Fruit fly (Drosophila melanogaster) whole organism, embryonic: Measurements from ENCODE around the gene GramD1B.

Experiments
- BtbVII ChIP-seq: fragments of 200-800 bp; sonication (Bioruptor generic); optimal IDR thresholded peaks from 3 replicates; lab custom pipeline; 2017; ENCODE audit warnings: missing biosample characterization, mild to moderate bottlenecking, missing genetic modification characterization
- CG10321 ChIP-seq: fragments of 200-800 bp; sonication (Bioruptor generic); IDR thresholded peaks from 2 replicates; pipeline ENCODE4 v1.3.6; 2022; ENCODE audit warnings: missing biosample characterization, missing genetic modification characterization
- CG10462 ChIP-seq: fragments of 200-800 bp; sonication (Bioruptor generic); optimal IDR thresholded peaks from 2 replicates; lab custom pipeline; 2016; ENCODE audit warnings: missing biosample characterization, missing genetic modification characterization
- CG10565 ChIP-seq: fragments of 200-800 bp; sonication (Bioruptor generic); optimal IDR thresholded peaks from 3 replicates; lab custom pipeline; 2016; ENCODE audit warnings: missing biosample characterization, mild to moderate bottlenecking, missing genetic modification characterization
- CG12299 ChIP-seq: fragments of 200-800 bp; sonication (Bioruptor generic); optimal IDR thresholded peaks from 2 replicates; lab custom pipeline; 2018; ENCODE audit warnings: missing biosample characterization, mild to moderate bottlenecking, missing genetic modification characterization
- CG12744 ChIP-seq: fragments of 200-800 bp; sonication (Bioruptor generic); optimal IDR thresholded peaks from 2 replicates; lab custom pipeline; 2016; ENCODE audit warnings: missing biosample characterization, missing genetic modification characterization
- CG15073 ChIP-seq: fragments of 200-800 bp; sonication (Bioruptor generic); optimal IDR thresholded peaks from 2 replicates; lab custom pipeline; 2016; ENCODE audit warnings: missing biosample characterization, missing genetic modification characterization
- CG15269 ChIP-seq: fragments of 200-800 bp; sonication (Bioruptor generic); optimal IDR thresholded peaks from 2 replicates; lab custom pipeline; 2018; ENCODE audit warnings: missing biosample characterization, mild to moderate bottlenecking, missing genetic modification characterization, moderate library complexity
- CG1602 ChIP-seq: fragments of 200-800 bp; sonication (Bioruptor generic); optimal IDR thresholded peaks from 3 replicates; lab custom pipeline; 2016; ENCODE audit warnings: missing biosample characterization, missing genetic modification characterization
- CG1832 ChIP-seq: fragments of 200-800 bp; sonication (Bioruptor generic); optimal IDR thresholded peaks from 2 replicates; lab custom pipeline; 2017; ENCODE audit warnings: missing biosample characterization, mild to moderate bottlenecking, missing genetic modification characterization, inconsistent platforms
- CG2889 ChIP-seq: fragments of 200-800 bp; sonication (Bioruptor generic); IDR thresholded peaks from 3 replicates; pipeline ENCODE4 v1.3.6; 2022; ENCODE audit warnings: missing biosample characterization, missing genetic modification characterization
- CG33557 ChIP-seq: fragments of 200-800 bp; sonication (Bioruptor generic); optimal IDR thresholded peaks from 2 replicates; lab custom pipeline; 2019; ENCODE audit warnings: missing biosample characterization, mild to moderate bottlenecking, missing genetic modification characterization, moderate library complexity
- CG3407 ChIP-seq: fragments of 200-800 bp; sonication (Bioruptor generic); optimal IDR thresholded peaks from 2 replicates; lab custom pipeline; 2018; ENCODE audit warnings: missing biosample characterization, mild to moderate bottlenecking, missing genetic modification characterization
- CG4730 ChIP-seq: fragments of 200-800 bp; sonication (Bioruptor generic); IDR thresholded peaks from 2 replicates; pipeline ENCODE4 v1.3.6; 2022; ENCODE audit warnings: missing biosample characterization, missing genetic modification characterization
- CG6791 ChIP-seq: fragments of 200-800 bp; sonication (Bioruptor generic); IDR thresholded peaks from 3 replicates; pipeline ENCODE4 v1.3.6; 2022; ENCODE audit warnings: missing biosample characterization, missing genetic modification characterization; ENCODE audit not compliant: partially characterized antibody
- CG7357 ChIP-seq: fragments of 200-800 bp; sonication (Bioruptor generic); IDR thresholded peaks from 3 replicates; pipeline ENCODE4 v1.3.6; 2022; ENCODE audit warnings: missing biosample characterization, missing genetic modification characterization
- CrebB ChIP-seq: fragments of 200-800 bp; sonication (Bioruptor generic); optimal IDR thresholded peaks from 3 replicates; lab custom pipeline; 2018; ENCODE audit warnings: missing biosample characterization, mild to moderate bottlenecking, missing genetic modification characterization
- D ChIP-seq, 2 experiments: fragments of 200-800 bp in 1 of 2; fragments of >200 bp in 1 of 2; sonication (Bioruptor generic) in 1 of 2; optimal IDR thresholded peaks; 2 replicates in 1 of 2; 3 replicates in 1 of 2; lab custom pipeline; 2017; ENCODE audit warnings: mild to moderate bottlenecking in 1 of 2, missing biosample characterization in 1 of 2, missing genetic modification characterization in 1 of 2, missing genetic modification reagents in 1 of 2
- Doc2 ChIP-seq: fragments of 200-800 bp; sonication (Bioruptor generic); IDR thresholded peaks from 2 replicates; pipeline ENCODE4 v1.3.6; 2022; ENCODE audit warnings: missing biosample characterization, missing genetic modification characterization
- Gug ChIP-seq: fragments of 200-800 bp; sonication (Bioruptor generic); IDR thresholded peaks from 4 replicates; pipeline ENCODE4 v1.3.6; 2022; ENCODE audit warnings: missing biosample characterization, missing genetic modification characterization
- Kr ChIP-seq: fragments of 200-800 bp; sonication (Bioruptor generic); optimal IDR thresholded peaks from 2 replicates; lab custom pipeline; 2017; ENCODE audit warnings: missing biosample characterization, mild to moderate bottlenecking, missing genetic modification characterization
- Max ChIP-seq: fragments of 200-800 bp; sonication (Bioruptor generic); optimal IDR thresholded peaks from 2 replicates; lab custom pipeline; 2016; ENCODE audit warnings: missing biosample characterization, mild to moderate bottlenecking, missing genetic modification characterization
- NK7.1 ChIP-seq: fragments of 200-800 bp; sonication (Bioruptor generic); optimal IDR thresholded peaks from 3 replicates; lab custom pipeline; 2016; ENCODE audit warnings: missing biosample characterization, missing genetic modification characterization
- Nf-YA ChIP-seq: fragments of 200-800 bp; sonication (Bioruptor generic); IDR thresholded peaks from 2 replicates; pipeline ENCODE4 v1.3.6; 2022; ENCODE audit warnings: missing biosample characterization, missing genetic modification characterization
- Oli ChIP-seq: fragments of 200-800 bp; sonication (Bioruptor generic); optimal IDR thresholded peaks from 2 replicates; lab custom pipeline; 2018; ENCODE audit warnings: missing biosample characterization, mild to moderate bottlenecking, missing genetic modification characterization, moderate library complexity
- Pdp1 ChIP-seq, 2 experiments: fragments of 200-800 bp; sonication (Bioruptor generic); optimal IDR thresholded peaks; 3 replicates each; lab custom pipeline; 2016; ENCODE audit warnings: missing biosample characterization in 2 of 2, missing genetic modification characterization in 2 of 2, mild to moderate bottlenecking in 1 of 2, moderate library complexity in 1 of 2
- Stat92E ChIP-seq, 3 experiments: fragments of >200 bp in 2 of 3; fragments of 200-800 bp in 1 of 3; sonication (Bioruptor generic) in 1 of 3; optimal IDR thresholded peaks; 2 replicates each; lab custom pipeline; 2017 to 2019; ENCODE audit warnings: missing biosample characterization in 3 of 3, missing genetic modification characterization in 3 of 3, mild to moderate bottlenecking in 1 of 3, moderate library complexity in 1 of 3
- ap ChIP-seq: fragments of 200-800 bp; sonication (Bioruptor generic); IDR thresholded peaks from 2 replicates; pipeline ENCODE4 v1.3.6; 2022; ENCODE audit warnings: missing biosample characterization, missing genetic modification characterization
- ara ChIP-seq: fragments of 200-800 bp; sonication (Bioruptor generic); IDR thresholded peaks from 2 replicates; pipeline ENCODE4 v1.3.6; 2022; ENCODE audit warnings: missing biosample characterization, missing genetic modification characterization
- chinmo ChIP-seq: fragments of 200-800 bp; sonication (Bioruptor generic); IDR thresholded peaks from 4 replicates; pipeline ENCODE4 v1.3.6; 2022; ENCODE audit warnings: missing biosample characterization, missing genetic modification characterization; ENCODE audit not compliant: partially characterized antibody
- crc ChIP-seq: fragments of 200-800 bp; sonication (Bioruptor generic); optimal IDR thresholded peaks from 2 replicates; lab custom pipeline; 2016; ENCODE audit warnings: missing biosample characterization, missing genetic modification characterization
- crp ChIP-seq, 2 experiments: fragments of 200-800 bp; sonication (Bioruptor generic); optimal IDR thresholded peaks; 2 replicates in 1 of 2; 3 replicates in 1 of 2; lab custom pipeline; 2017; ENCODE audit warnings: missing biosample characterization in 2 of 2, missing genetic modification characterization in 2 of 2, mild to moderate bottlenecking in 1 of 2, moderate library complexity in 1 of 2
- dmrt99B ChIP-seq: fragments of 200-800 bp; sonication (Bioruptor generic); optimal IDR thresholded peaks from 2 replicates; lab custom pipeline; 2018; ENCODE audit warnings: missing biosample characterization, mild to moderate bottlenecking, missing genetic modification characterization, moderate library complexity
- fd64A ChIP-seq: fragments of 200-800 bp; sonication (Bioruptor generic); optimal IDR thresholded peaks from 3 replicates; lab custom pipeline; 2018; ENCODE audit warnings: missing biosample characterization, mild to moderate bottlenecking, missing genetic modification characterization
- jing ChIP-seq: fragments of 200-800 bp; sonication (Bioruptor generic); optimal IDR thresholded peaks from 2 replicates; lab custom pipeline; 2018; ENCODE audit warnings: missing biosample characterization, mild to moderate bottlenecking, missing genetic modification characterization
- jumu ChIP-seq: fragments of 200-800 bp; sonication (Bioruptor generic); optimal IDR thresholded peaks from 3 replicates; lab custom pipeline; 2016; ENCODE audit warnings: missing biosample characterization, missing genetic modification characterization
- lab ChIP-seq: fragments of 200-800 bp; sonication (Bioruptor generic); optimal IDR thresholded peaks from 3 replicates; lab custom pipeline; 2017; ENCODE audit warnings: missing biosample characterization, missing genetic modification characterization, mild to moderate bottlenecking, moderate library complexity, missing genetic modification reagents
- nom ChIP-seq: fragments of 200-800 bp; sonication (Bioruptor generic); optimal IDR thresholded peaks from 2 replicates; lab custom pipeline; 2017; ENCODE audit warnings: missing biosample characterization, missing genetic modification characterization, mild to moderate bottlenecking, moderate library complexity, missing genetic modification reagents
- odd ChIP-seq: fragments of 200-800 bp; sonication (Bioruptor generic); optimal IDR thresholded peaks from 2 replicates; lab custom pipeline; 2017; ENCODE audit warnings: missing biosample characterization, mild to moderate bottlenecking, missing genetic modification characterization
- pfk ChIP-seq: fragments of 200-800 bp; sonication (Bioruptor generic); optimal IDR thresholded peaks from 2 replicates; lab custom pipeline; 2018; ENCODE audit warnings: missing biosample characterization, mild to moderate bottlenecking, missing genetic modification characterization, moderate library complexity
- pho ChIP-seq: fragments of 200-800 bp; sonication (Bioruptor generic); optimal IDR thresholded peaks from 2 replicates; lab custom pipeline; 2016; ENCODE audit warnings: missing biosample characterization, missing genetic modification characterization
- pzg ChIP-seq: fragments of 200-800 bp; sonication (Bioruptor generic); optimal IDR thresholded peaks from 3 replicates; lab custom pipeline; 2018; ENCODE audit warnings: missing biosample characterization, mild to moderate bottlenecking, missing genetic modification characterization, moderate library complexity
- run ChIP-seq: fragments of 200-800 bp; sonication (Bioruptor generic); optimal IDR thresholded peaks from 3 replicates; lab custom pipeline; 2018; ENCODE audit warnings: missing biosample characterization, mild to moderate bottlenecking, missing genetic modification characterization
- seq ChIP-seq: fragments of 200-800 bp; sonication (Bioruptor generic); IDR thresholded peaks from 2 replicates; pipeline ENCODE4 v1.3.6; 2022; ENCODE audit warnings: missing biosample characterization, missing genetic modification characterization
- sisA ChIP-seq: fragments of 200-800 bp; sonication (Bioruptor generic); IDR thresholded peaks from 2 replicates; pipeline ENCODE4 v1.3.6; 2022; ENCODE audit warnings: missing biosample characterization, missing genetic modification characterization
- tup ChIP-seq: fragments of 200-800 bp; sonication (Bioruptor generic); optimal IDR thresholded peaks from 2 replicates; lab custom pipeline; 2016; ENCODE audit warnings: missing biosample characterization, mild to moderate bottlenecking, missing genetic modification characterization, moderate library complexity
- vfl ChIP-seq: fragments of 200-800 bp; sonication (Bioruptor generic); optimal IDR thresholded peaks from 2 replicates; lab custom pipeline; 2016; ENCODE audit warnings: missing biosample characterization, missing genetic modification characterization

GramD1B gene

dm6 chr2L:3354642-3355380, 18.4 kb downstream of the GramD1B start, which contains the start of gene E23 (continued):
- TF ChIP-seq CG33557 (GFP tag; lab: Kevin White, UChicago) (peak; percentile 99), ara (GFP tag; lab: Robert Waterston, UW) (peak; percentile 96), tup (GFP tag; lab: Kevin White, UChicago) (peak; percentile 93), Stat92E (GFP tag; optimal IDR thresholded peaks at IDR 0.05; lab: Kevin White, UChicago) (peak in 1 of 3 experiments; percentile 98), seq (GFP tag; lab: Robert Waterston, UW) (peak; percentile 98), crc (GFP tag; lab: Kevin White, UChicago) (peak; percentile 82), run (tag; lab: Kevin White, UChicago) (peak; percentile 99), fd64A (GFP tag; lab: Kevin White, UChicago) (peak; percentile 92), NK7.1 (GFP tag; lab: Kevin White, UChicago) (peak; percentile 91), CG6791 (GFP tag; lab: Robert Waterston, UW) (no peak), D (optimal IDR thresholded peaks at IDR 0.05; lab: Kevin White, UChicago) (no peak), D (GFP tag; optimal IDR thresholded peaks at IDR 0.05; lab: Kevin White, UChicago) (peak; percentile 99), Gug (peak; percentile 97), Max (GFP tag; lab: Kevin White, UChicago) (peak; percentile 99), CG1832 (GFP tag; lab: Kevin White, UChicago) (no peak), ap (GFP tag; lab: Robert Waterston, UW) (peak; percentile 95), pfk (peak; percentile 40), Oli (tag; lab: Kevin White, UChicago) (peak; percentile 99), CrebB (tag; lab: Kevin White, UChicago) (peak; percentile 97), jumu (peak; percentile 93), vfl (GFP tag; lab: Kevin White, UChicago) (peak; percentile 97), sisA (GFP tag; lab: Robert Waterston, UW) (peak; percentile 98), crp (GFP tag; optimal IDR thresholded peaks at IDR 0.05; lab: Kevin White, UChicago) (peak in 1 of 2 experiments; percentile 73), CG10462 (GFP tag; lab: Kevin White, UChicago) (peak; percentile 98), pho (GFP tag; lab: Kevin White, UChicago) (peak; percentile 96), pzg (peak; percentile 13), CG12744 (GFP tag; lab: Kevin White, UChicago) (peak; percentile 93), CG10321 (GFP tag; lab: Robert Waterston, UW) (peak; percentile 82; the same call in 1 of the 2 replicates), CG3407 (GFP tag; lab: Kevin White, UChicago) (peak; percentile 98), CG4730 (peak; percentile 96), CG10565 (GFP tag; lab: Kevin White, UChicago) (peak; percentile 89), CG1602 (peak; percentile 99), Doc2 (GFP tag; lab: Robert Waterston, UW) (no peak; the same call in none of the 2 replicates), nom (GFP tag; lab: Kevin White, UChicago) (peak; percentile 92), BtbVII (peak; percentile 98), lab (GFP tag; lab: Kevin White, UChicago) (peak; percentile 98), dmrt99B (tag; lab: Kevin White, UChicago) (peak; percentile 99), chinmo (peak; percentile 97; the same call in 3 of the 4 replicates), odd (peak; percentile 99), CG15269 (tag; lab: Kevin White, UChicago) (peak; percentile 99), jing (GFP tag; lab: Kevin White, UChicago) (peak; percentile 93), Nf-YA (GFP tag; lab: Robert Waterston, UW) (peak; percentile 95), CG2889 (GFP tag; lab: Robert Waterston, UW) (peak; percentile 95), Pdp1 (GFP tag; optimal IDR thresholded peaks at IDR 0.05; lab: Kevin White, UChicago) (peak; percentile 93 to 96), Kr (GFP tag; lab: Kevin White, UChicago) (peak; percentile 83), CG12299 (tag; lab: Kevin White, UChicago) (peak; percentile 98), CG7357 (GFP tag; lab: Robert Waterston, UW) (peak; percentile 95), CG15073 (GFP tag; lab: Kevin White, UChicago) (peak; percentile 83)
